Fruit fly (Drosophila melanogaster) whole organism, embryonic: ENCODE results near the gene Zaf1.
A peak's percentile ranks its signal among the peaks of the same experiment; 100 is the strongest.

Experiments
- CG10274 ChIP-seq: fragments of 200-800 bp; sonication (Bioruptor generic); optimal IDR thresholded peaks from 3 replicates; lab custom pipeline; 2017; ENCODE audit warnings: missing biosample characterization, mild to moderate bottlenecking, missing genetic modification characterization
- CG10321 ChIP-seq: fragments of 200-800 bp; sonication (Bioruptor generic); IDR thresholded peaks from 2 replicates; pipeline ENCODE4 v1.3.6; 2022; ENCODE audit warnings: missing biosample characterization, missing genetic modification characterization
- CG11504 ChIP-seq: fragments of 200-800 bp; sonication (Bioruptor generic); optimal IDR thresholded peaks from 3 replicates; lab custom pipeline; 2019; ENCODE audit warnings: missing biosample characterization, mild to moderate bottlenecking, missing genetic modification characterization, moderate library complexity
- CG11696 ChIP-seq: fragments of 200-800 bp; sonication (Bioruptor generic); IDR thresholded peaks from 2 replicates; pipeline ENCODE4 v1.3.6; 2022; ENCODE audit warnings: missing biosample characterization, missing genetic modification characterization
- CG12659 ChIP-seq: fragments of 200-800 bp; sonication (Bioruptor generic); optimal IDR thresholded peaks from 3 replicates; lab custom pipeline; 2017; ENCODE audit warnings: mild to moderate bottlenecking, missing biosample characterization, missing genetic modification reagents, missing genetic modification characterization
- CG12744 ChIP-seq: fragments of 200-800 bp; sonication (Bioruptor generic); optimal IDR thresholded peaks from 2 replicates; lab custom pipeline; 2016; ENCODE audit warnings: missing biosample characterization, missing genetic modification characterization
- CG14965 ChIP-seq: fragments of 200-800 bp; sonication (Bioruptor generic); optimal IDR thresholded peaks from 2 replicates; lab custom pipeline; 2016; ENCODE audit warnings: missing biosample characterization, missing genetic modification characterization, borderline replicate concordance
- CG1647 ChIP-seq: fragments of 200-800 bp; sonication (Bioruptor generic); optimal IDR thresholded peaks from 3 replicates; lab custom pipeline; 2016; ENCODE audit warnings: missing biosample characterization, missing genetic modification characterization
- CG16863 ChIP-seq: fragments of 200-800 bp; sonication (Bioruptor generic); optimal IDR thresholded peaks from 3 replicates; lab custom pipeline; 2016; ENCODE audit warnings: missing biosample characterization, missing genetic modification characterization
- CG18764 ChIP-seq: fragments of 200-800 bp; sonication (Bioruptor generic); optimal IDR thresholded peaks from 3 replicates; lab custom pipeline; 2016; ENCODE audit warnings: missing biosample characterization, missing genetic modification characterization
- CG3407 ChIP-seq: fragments of 200-800 bp; sonication (Bioruptor generic); optimal IDR thresholded peaks from 2 replicates; lab custom pipeline; 2018; ENCODE audit warnings: missing biosample characterization, mild to moderate bottlenecking, missing genetic modification characterization
- CG3847 ChIP-seq: fragments of 200-800 bp; sonication (Bioruptor generic); IDR thresholded peaks from 2 replicates; pipeline ENCODE4 v1.3.6; 2022; ENCODE audit warnings: missing biosample characterization, missing genetic modification characterization
- CG4328 ChIP-seq: fragments of 200-800 bp; sonication (Bioruptor generic); optimal IDR thresholded peaks from 3 replicates; lab custom pipeline; 2017; ENCODE audit warnings: missing biosample characterization, missing genetic modification reagents, missing genetic modification characterization
- CG5245 ChIP-seq: fragments of 200-800 bp; sonication (Bioruptor generic); optimal IDR thresholded peaks from 3 replicates; lab custom pipeline; 2016; ENCODE audit warnings: missing biosample characterization, missing genetic modification characterization
- CG6689 ChIP-seq: fragments of 200-800 bp; sonication (Bioruptor generic); IDR thresholded peaks from 2 replicates; pipeline ENCODE4 v1.3.6; 2022; ENCODE audit warnings: missing biosample characterization, missing genetic modification characterization
- CG6765 ChIP-seq: fragments of 200-800 bp; sonication (Bioruptor generic); optimal IDR thresholded peaks from 3 replicates; lab custom pipeline; 2017; ENCODE audit warnings: missing biosample characterization, mild to moderate bottlenecking, missing genetic modification characterization
- CG6791 ChIP-seq: fragments of 200-800 bp; sonication (Bioruptor generic); IDR thresholded peaks from 3 replicates; pipeline ENCODE4 v1.3.6; 2022; ENCODE audit warnings: missing biosample characterization, missing genetic modification characterization; ENCODE audit not compliant: partially characterized antibody
- CG6813 ChIP-seq: fragments of 200-800 bp; sonication (Bioruptor generic); optimal IDR thresholded peaks from 2 replicates; lab custom pipeline; 2017; ENCODE audit warnings: missing biosample characterization, missing genetic modification characterization, mild to moderate bottlenecking, moderate library complexity, missing genetic modification reagents
- CG7357 ChIP-seq: fragments of 200-800 bp; sonication (Bioruptor generic); IDR thresholded peaks from 3 replicates; pipeline ENCODE4 v1.3.6; 2022; ENCODE audit warnings: missing biosample characterization, missing genetic modification characterization
- CG7745 ChIP-seq: fragments of 200-800 bp; sonication (Bioruptor generic); optimal IDR thresholded peaks from 2 replicates; lab custom pipeline; 2018; ENCODE audit warnings: missing biosample characterization, mild to moderate bottlenecking, missing genetic modification characterization, moderate library complexity
- CG8290 ChIP-seq, 3 experiments: fragments of 200-800 bp; sonication (Bioruptor generic); optimal IDR thresholded peaks; 2 replicates each; lab custom pipeline; 2016 to 2019; ENCODE audit warnings: missing biosample characterization in 3 of 3, missing genetic modification characterization in 3 of 3, mild to moderate bottlenecking in 2 of 3, moderate library complexity in 1 of 3
- CG8478 ChIP-seq: fragments of >200 bp; optimal IDR thresholded peaks from 2 replicates; lab custom pipeline; 2018
- Chrac-16 ChIP-seq: fragments of 200-800 bp; sonication (Bioruptor generic); optimal IDR thresholded peaks from 3 replicates; lab custom pipeline; 2016; ENCODE audit warnings: missing biosample characterization, missing genetic modification characterization
- Dek ChIP-seq: fragments of 200-800 bp; sonication (Bioruptor generic); optimal IDR thresholded peaks from 3 replicates; lab custom pipeline; 2019; ENCODE audit warnings: missing biosample characterization, mild to moderate bottlenecking, missing genetic modification characterization, moderate library complexity
- Dfd ChIP-seq, 2 experiments: fragments of >200 bp; optimal IDR thresholded peaks; 2 replicates each; lab custom pipeline; 2017; ENCODE audit warnings: missing biosample characterization in 2 of 2, missing genetic modification characterization in 2 of 2
- Fer3 ChIP-seq: fragments of 200-800 bp; sonication (Bioruptor generic); optimal IDR thresholded peaks from 2 replicates; lab custom pipeline; 2018; ENCODE audit warnings: missing biosample characterization, mild to moderate bottlenecking, missing genetic modification characterization, moderate library complexity
- HLH3B ChIP-seq: fragments of 200-800 bp; sonication (Bioruptor generic); IDR thresholded peaks from 2 replicates; pipeline ENCODE4 v1.3.6; 2022; ENCODE audit warnings: missing biosample characterization, missing genetic modification characterization
- Hr51 ChIP-seq, 2 experiments: fragments of 200-800 bp; sonication (Bioruptor generic); optimal IDR thresholded peaks; 2 replicates in 1 of 2; 3 replicates in 1 of 2; lab custom pipeline; 2016 to 2018; ENCODE audit warnings: missing biosample characterization in 2 of 2, missing genetic modification characterization in 2 of 2, mild to moderate bottlenecking in 1 of 2, moderate library complexity in 1 of 2
- Kr ChIP-seq: fragments of 200-800 bp; sonication (Bioruptor generic); optimal IDR thresholded peaks from 2 replicates; lab custom pipeline; 2017; ENCODE audit warnings: missing biosample characterization, mild to moderate bottlenecking, missing genetic modification characterization
- Meics ChIP-seq: fragments of 200-800 bp; sonication (Bioruptor generic); optimal IDR thresholded peaks from 2 replicates; lab custom pipeline; 2017; ENCODE audit warnings: missing biosample characterization, mild to moderate bottlenecking, missing genetic modification characterization
- Mrtf ChIP-seq: fragments of 200-800 bp; sonication (Bioruptor generic); IDR thresholded peaks from 3 replicates; pipeline ENCODE4 v1.3.6; 2022; ENCODE audit warnings: missing biosample characterization, missing genetic modification characterization
- PHDP ChIP-seq: fragments of 200-800 bp; sonication (Bioruptor generic); optimal IDR thresholded peaks from 3 replicates; lab custom pipeline; 2018; ENCODE audit warnings: missing biosample characterization, mild to moderate bottlenecking, missing genetic modification characterization, moderate library complexity
- Sry-δ ChIP-seq: fragments of 200-800 bp; sonication (Bioruptor generic); optimal IDR thresholded peaks from 2 replicates; lab custom pipeline; 2016; ENCODE audit warnings: missing biosample characterization, missing genetic modification characterization
- Tbp ChIP-seq: fragments of >200 bp; optimal IDR thresholded peaks from 2 replicates; lab custom pipeline; 2018; ENCODE audit warnings: missing biosample characterization, missing genetic modification characterization
- bigmax ChIP-seq: fragments of 200-800 bp; sonication (Bioruptor generic); optimal IDR thresholded peaks from 2 replicates; lab custom pipeline; 2018; ENCODE audit warnings: missing biosample characterization, mild to moderate bottlenecking, missing genetic modification characterization
- chif ChIP-seq, 2 experiments: fragments of 200-800 bp; sonication (Bioruptor generic); optimal IDR thresholded peaks; 3 replicates each; lab custom pipeline; 2016; ENCODE audit warnings: missing biosample characterization in 2 of 2, missing genetic modification characterization in 2 of 2
- cwo ChIP-seq: fragments of 200-800 bp; sonication (Bioruptor generic); optimal IDR thresholded peaks from 3 replicates; lab custom pipeline; 2017; ENCODE audit warnings: missing biosample characterization, missing genetic modification characterization, mild to moderate bottlenecking, moderate library complexity, missing genetic modification reagents
- esg ChIP-seq: fragments of 200-800 bp; sonication (Bioruptor generic); conservative IDR thresholded peaks from 2 replicates; pipeline ENCODE4 v1.3.6; 2022; ENCODE audit warnings: missing biosample characterization, missing genetic modification characterization
- ewg ChIP-seq: fragments of 200-800 bp; sonication (Bioruptor generic); optimal IDR thresholded peaks from 3 replicates; lab custom pipeline; 2017; ENCODE audit warnings: mild to moderate bottlenecking, missing biosample characterization, missing genetic modification reagents, missing genetic modification characterization
- fd3F ChIP-seq: fragments of 200-800 bp; sonication (Bioruptor generic); optimal IDR thresholded peaks from 2 replicates; lab custom pipeline; 2018; ENCODE audit warnings: missing biosample characterization, mild to moderate bottlenecking, missing genetic modification characterization, moderate library complexity
- fd96Cb ChIP-seq: fragments of 200-800 bp; sonication (Bioruptor generic); optimal IDR thresholded peaks from 2 replicates; lab custom pipeline; 2018; ENCODE audit warnings: missing biosample characterization, mild to moderate bottlenecking, missing genetic modification characterization, moderate library complexity
- gsb-n ChIP-seq: fragments of 200-800 bp; sonication (Bioruptor generic); optimal IDR thresholded peaks from 3 replicates; lab custom pipeline; 2018; ENCODE audit warnings: missing biosample characterization, mild to moderate bottlenecking, missing genetic modification characterization
- her ChIP-seq: fragments of 200-800 bp; sonication (Bioruptor generic); optimal IDR thresholded peaks from 2 replicates; lab custom pipeline; 2016; ENCODE audit warnings: missing biosample characterization, missing genetic modification characterization
- ind ChIP-seq: fragments of 200-800 bp; sonication (Bioruptor generic); optimal IDR thresholded peaks from 3 replicates; lab custom pipeline; 2016; ENCODE audit warnings: missing biosample characterization, missing genetic modification characterization
- jumu ChIP-seq: fragments of 200-800 bp; sonication (Bioruptor generic); optimal IDR thresholded peaks from 3 replicates; lab custom pipeline; 2016; ENCODE audit warnings: missing biosample characterization, missing genetic modification characterization
- lbe ChIP-seq: fragments of 200-800 bp; sonication (Bioruptor generic); optimal IDR thresholded peaks from 2 replicates; lab custom pipeline; 2016; ENCODE audit warnings: missing biosample characterization, mild to moderate bottlenecking, missing genetic modification characterization
- maf-S ChIP-seq: fragments of 200-800 bp; sonication (Bioruptor generic); optimal IDR thresholded peaks from 2 replicates; lab custom pipeline; 2016; ENCODE audit warnings: missing biosample characterization, missing genetic modification characterization
- nom ChIP-seq: fragments of 200-800 bp; sonication (Bioruptor generic); optimal IDR thresholded peaks from 2 replicates; lab custom pipeline; 2017; ENCODE audit warnings: missing biosample characterization, missing genetic modification characterization, mild to moderate bottlenecking, moderate library complexity, missing genetic modification reagents
- pho ChIP-seq: fragments of 200-800 bp; sonication (Bioruptor generic); optimal IDR thresholded peaks from 2 replicates; lab custom pipeline; 2016; ENCODE audit warnings: missing biosample characterization, missing genetic modification characterization
- sd ChIP-seq: fragments of 200-800 bp; sonication (Bioruptor generic); optimal IDR thresholded peaks from 3 replicates; lab custom pipeline; 2018; ENCODE audit warnings: missing biosample characterization, mild to moderate bottlenecking, missing genetic modification characterization, moderate library complexity
- trh ChIP-seq: fragments of 200-800 bp; sonication (Bioruptor generic); optimal IDR thresholded peaks from 2 replicates; lab custom pipeline; 2016; ENCODE audit warnings: missing biosample characterization, missing genetic modification characterization

Zaf1 gene

dm6 chr3R:11663441-11663840 is 38.0 kb upstream of the Zaf1 start (continued):
- TF ChIP-seq chif (GFP tag; optimal IDR thresholded peaks at IDR 0.05; lab: Kevin White, UChicago) (no peak), Kr (GFP tag; lab: Kevin White, UChicago) (no peak), ind (GFP tag; lab: Kevin White, UChicago) (peak; percentile 34), fd96Cb (peak; percentile 56), CG11504 (tag; lab: Kevin White, UChicago) (peak; percentile 77), CG5245 (GFP tag; lab: Kevin White, UChicago) (no peak), CG7357 (peak; percentile 38; the same call in 1 of the 3 replicates), Tbp (GFP tag; lab: Kevin White, UChicago) (no peak), CG10321 (GFP tag; lab: Robert Waterston, UW) (no peak), jumu (GFP tag; lab: Kevin White, UChicago) (no peak), Hr51 (GFP tag; optimal IDR thresholded peaks at IDR 0.05; lab: Kevin White, UChicago) (peak in 1 of 2 experiments; percentile 83), bigmax (GFP tag; lab: Kevin White, UChicago) (no peak), CG6791 (GFP tag; lab: Robert Waterston, UW) (no peak), CG8290 (GFP tag; optimal IDR thresholded peaks at IDR 0.05; lab: Kevin White, UChicago) (no peak), CG8290 (tag; optimal IDR thresholded peaks at IDR 0.05; lab: Kevin White, UChicago) (peak in 1 of 2 experiments; percentile 9), PHDP (tag; lab: Kevin White, UChicago) (peak; percentile 32), CG1647 (no peak), CG10274 (GFP tag; lab: Kevin White, UChicago) (no peak), CG12659 (GFP tag; lab: Kevin White, UChicago) (peak; percentile 28), Dek (tag; lab: Kevin White, UChicago) (no peak), pho (no peak), her (GFP tag; lab: Kevin White, UChicago) (no peak), CG18764 (no peak), maf-S (no peak), esg (GFP tag; lab: Robert Waterston, UW) (peak; percentile 26; the same call in 1 of the 2 replicates), Chrac-16 (GFP tag; lab: Kevin White, UChicago) (no peak), CG8478 (no peak), CG12744 (GFP tag; lab: Kevin White, UChicago) (no peak), gsb-n (peak; percentile 12), fd3F (GFP tag; lab: Kevin White, UChicago) (peak; percentile 32), HLH3B (GFP tag; lab: Robert Waterston, UW) (no peak), lbe (GFP tag; lab: Kevin White, UChicago) (no peak), CG11696 (GFP tag; lab: Robert Waterston, UW) (no peak), cwo (GFP tag; lab: Kevin White, UChicago) (peak; percentile 31), sd (tag; lab: Kevin White, UChicago) (peak; percentile 66), CG3847 (no peak), Mrtf (GFP tag; lab: Robert Waterston, UW) (0 out of 3 replicates have a peak, but pooled peaks have one; percentile 22), Meics (GFP tag; lab: Kevin White, UChicago) (peak; percentile 48), Fer3 (peak; percentile 29), CG16863 (GFP tag; lab: Kevin White, UChicago) (no peak), ewg (GFP tag; lab: Kevin White, UChicago) (peak; percentile 6), nom (GFP tag; lab: Kevin White, UChicago) (no peak), CG4328 (GFP tag; lab: Kevin White, UChicago) (no peak), CG6689 (peak; percentile 38), trh (no peak), CG14965 (GFP tag; lab: Kevin White, UChicago) (no peak), Dfd (GFP tag; optimal IDR thresholded peaks at IDR 0.05; lab: Kevin White, UChicago) (no peak), CG3407 (GFP tag; lab: Kevin White, UChicago) (no peak), CG7745 (tag; lab: Kevin White, UChicago) (no peak), CG6813 (no peak), Sry-δ (GFP tag; lab: Kevin White, UChicago) (no peak), CG6765 (GFP tag; lab: Kevin White, UChicago) (no peak)
